Fruit fly (Drosophila melanogaster) whole organism, embryonic: ENCODE data around the gene Gr64a.

Source experiments
- CG10462 ChIP-seq: fragments of 200-800 bp; sonication (Bioruptor generic); optimal IDR thresholded peaks from 2 replicates; lab custom pipeline; 2016; ENCODE audit warnings: missing biosample characterization, missing genetic modification characterization
- CG11456 ChIP-seq: fragments of 200-800 bp; sonication (Bioruptor generic); IDR thresholded peaks from 3 replicates; pipeline ENCODE4 v1.3.6; 2022; ENCODE audit warnings: missing biosample characterization, missing genetic modification characterization
- CG12744 ChIP-seq: fragments of 200-800 bp; sonication (Bioruptor generic); optimal IDR thresholded peaks from 2 replicates; lab custom pipeline; 2016; ENCODE audit warnings: missing biosample characterization, missing genetic modification characterization
- CG31224 ChIP-seq: fragments of 200-800 bp; sonication (Bioruptor generic); IDR thresholded peaks from 2 replicates; pipeline ENCODE4 v1.3.6; 2022; ENCODE audit warnings: missing biosample characterization, missing genetic modification characterization
- CG31441 ChIP-seq: fragments of 200-800 bp; sonication (Bioruptor generic); IDR thresholded peaks from 2 replicates; pipeline ENCODE4 v1.3.6; 2022; ENCODE audit warnings: missing biosample characterization, missing genetic modification characterization
- CG33213 ChIP-seq: fragments of 200-800 bp; sonication (Bioruptor generic); optimal IDR thresholded peaks from 3 replicates; lab custom pipeline; 2016; ENCODE audit warnings: missing biosample characterization, missing genetic modification characterization
- CG34376 ChIP-seq: fragments of 200-800 bp; sonication (Bioruptor generic); optimal IDR thresholded peaks from 2 replicates; lab custom pipeline; 2018; ENCODE audit warnings: missing biosample characterization, mild to moderate bottlenecking, missing genetic modification characterization
- CG4730 ChIP-seq: fragments of 200-800 bp; sonication (Bioruptor generic); IDR thresholded peaks from 2 replicates; pipeline ENCODE4 v1.3.6; 2022; ENCODE audit warnings: missing biosample characterization, missing genetic modification characterization
- CG7271 ChIP-seq: fragments of 200-800 bp; sonication (Bioruptor generic); optimal IDR thresholded peaks from 2 replicates; lab custom pipeline; 2018; ENCODE audit warnings: missing biosample characterization, mild to moderate bottlenecking, missing genetic modification characterization, moderate library complexity
- GATAe ChIP-seq: fragments of 200-800 bp; sonication (Bioruptor generic); conservative IDR thresholded peaks from 2 replicates; pipeline ENCODE4 v1.3.6; 2022; ENCODE audit warnings: missing biosample characterization, missing genetic modification characterization
- Hey ChIP-seq: fragments of 200-800 bp; sonication (Bioruptor generic); optimal IDR thresholded peaks from 3 replicates; lab custom pipeline; 2018; ENCODE audit warnings: missing biosample characterization, mild to moderate bottlenecking, missing genetic modification characterization
- NK7.1 ChIP-seq: fragments of 200-800 bp; sonication (Bioruptor generic); optimal IDR thresholded peaks from 3 replicates; lab custom pipeline; 2016; ENCODE audit warnings: missing biosample characterization, missing genetic modification characterization
- Oaz ChIP-seq: fragments of 200-800 bp; sonication (Bioruptor generic); IDR thresholded peaks from 2 replicates; pipeline ENCODE4 v1.3.6; 2022; ENCODE audit warnings: missing biosample characterization, missing genetic modification characterization
- Oli ChIP-seq: fragments of 200-800 bp; sonication (Bioruptor generic); optimal IDR thresholded peaks from 2 replicates; lab custom pipeline; 2018; ENCODE audit warnings: missing biosample characterization, mild to moderate bottlenecking, missing genetic modification characterization, moderate library complexity
- PHDP ChIP-seq: fragments of 200-800 bp; sonication (Bioruptor generic); optimal IDR thresholded peaks from 3 replicates; lab custom pipeline; 2018; ENCODE audit warnings: missing biosample characterization, mild to moderate bottlenecking, missing genetic modification characterization, moderate library complexity
- Ptx1 ChIP-seq: fragments of 200-800 bp; sonication (Bioruptor generic); IDR thresholded peaks from 2 replicates; pipeline ENCODE4 v1.3.6; 2022; ENCODE audit warnings: missing biosample characterization, missing genetic modification characterization
- Tbp ChIP-seq: fragments of >200 bp; optimal IDR thresholded peaks from 2 replicates; lab custom pipeline; 2018; ENCODE audit warnings: missing biosample characterization, missing genetic modification characterization
- abd-A ChIP-seq: fragments of 200-800 bp; sonication (Bioruptor generic); optimal IDR thresholded peaks from 3 replicates; lab custom pipeline; 2019; ENCODE audit warnings: missing biosample characterization, mild to moderate bottlenecking, missing genetic modification characterization, moderate library complexity
- caup ChIP-seq: fragments of 200-800 bp; sonication (Bioruptor generic); optimal IDR thresholded peaks from 3 replicates; lab custom pipeline; 2017; ENCODE audit warnings: missing biosample characterization, mild to moderate bottlenecking, missing genetic modification characterization, moderate library complexity; ENCODE audit not compliant: severe bottlenecking
- cg ChIP-seq: fragments of 200-800 bp; sonication (Bioruptor generic); optimal IDR thresholded peaks from 3 replicates; lab custom pipeline; 2019; ENCODE audit warnings: missing biosample characterization, mild to moderate bottlenecking, missing genetic modification characterization, moderate library complexity
- chn ChIP-seq: fragments of 200-800 bp; sonication (Bioruptor generic); optimal IDR thresholded peaks from 2 replicates; lab custom pipeline; 2016; ENCODE audit warnings: missing biosample characterization, missing genetic modification characterization
- crol ChIP-seq: fragments of 200-800 bp; sonication (Bioruptor generic); IDR thresholded peaks from 2 replicates; pipeline ENCODE4 v1.3.6; 2022; ENCODE audit warnings: missing biosample characterization, missing genetic modification characterization
- esg ChIP-seq: fragments of 200-800 bp; sonication (Bioruptor generic); conservative IDR thresholded peaks from 2 replicates; pipeline ENCODE4 v1.3.6; 2022; ENCODE audit warnings: missing biosample characterization, missing genetic modification characterization
- gsb-n ChIP-seq: fragments of 200-800 bp; sonication (Bioruptor generic); optimal IDR thresholded peaks from 3 replicates; lab custom pipeline; 2018; ENCODE audit warnings: missing biosample characterization, mild to moderate bottlenecking, missing genetic modification characterization
- inv ChIP-seq: fragments of 200-800 bp; sonication (Bioruptor generic); IDR thresholded peaks from 2 replicates; pipeline ENCODE4 v1.3.6; 2022; ENCODE audit warnings: missing biosample characterization, missing genetic modification characterization; ENCODE audit not compliant: partially characterized antibody
- kni ChIP-seq: fragments of 200-800 bp; sonication (Bioruptor generic); optimal IDR thresholded peaks from 3 replicates; lab custom pipeline; 2017; ENCODE audit warnings: mild to moderate bottlenecking, missing biosample characterization, missing genetic modification reagents, missing genetic modification characterization
- lola ChIP-seq, 3 experiments: fragments of >200 bp in 2 of 3; fragments of 200-800 bp in 1 of 3; sonication (Bioruptor generic) in 1 of 3; optimal IDR thresholded peaks; 2 replicates each; lab custom pipeline; 2017 to 2019; ENCODE audit warnings: missing biosample characterization in 3 of 3, missing genetic modification characterization in 3 of 3, mild to moderate bottlenecking in 1 of 3, moderate library complexity in 1 of 3
- lov ChIP-seq, 2 experiments: fragments of 200-800 bp in 1 of 2; fragments of >200 bp in 1 of 2; sonication (Bioruptor generic) in 1 of 2; IDR thresholded peaks in 1 of 2; optimal IDR thresholded peaks in 1 of 2; 2 replicates in 1 of 2; 3 replicates in 1 of 2; pipeline versions ENCODE4 v1.3.6 to Lab custom; 2017 to 2022; ENCODE audit warnings: missing biosample characterization in 1 of 2, missing genetic modification characterization in 1 of 2
- mirr ChIP-seq: fragments of 200-800 bp; sonication (Bioruptor generic); optimal IDR thresholded peaks from 3 replicates; lab custom pipeline; 2018; ENCODE audit warnings: missing biosample characterization, mild to moderate bottlenecking, missing genetic modification characterization
- nau ChIP-seq: fragments of 200-800 bp; sonication (Bioruptor generic); optimal IDR thresholded peaks from 3 replicates; lab custom pipeline; 2017; ENCODE audit warnings: missing biosample characterization, mild to moderate bottlenecking, missing genetic modification characterization, missing genetic modification reagents
- nerfin-1 ChIP-seq: fragments of 200-800 bp; sonication (Bioruptor generic); optimal IDR thresholded peaks from 3 replicates; lab custom pipeline; 2019; ENCODE audit warnings: missing biosample characterization, mild to moderate bottlenecking, missing genetic modification characterization, moderate library complexity
- oc ChIP-seq: fragments of 200-800 bp; sonication (Bioruptor generic); optimal IDR thresholded peaks from 2 replicates; lab custom pipeline; 2018; ENCODE audit warnings: missing biosample characterization, mild to moderate bottlenecking, missing genetic modification characterization, moderate library complexity
- peb ChIP-seq: fragments of 200-800 bp; sonication (Bioruptor generic); IDR thresholded peaks from 2 replicates; pipeline ENCODE4 v1.3.6; 2022; ENCODE audit warnings: missing biosample characterization, missing genetic modification characterization
- phol ChIP-seq: fragments of 200-800 bp; sonication (Bioruptor generic); optimal IDR thresholded peaks from 3 replicates; lab custom pipeline; 2018; ENCODE audit warnings: missing biosample characterization, mild to moderate bottlenecking, missing genetic modification characterization, moderate library complexity
- pros ChIP-seq: fragments of 200-800 bp; sonication (Bioruptor generic); optimal IDR thresholded peaks from 3 replicates; lab custom pipeline; 2019; ENCODE audit warnings: missing biosample characterization, mild to moderate bottlenecking, missing genetic modification characterization, moderate library complexity
- run ChIP-seq: fragments of 200-800 bp; sonication (Bioruptor generic); optimal IDR thresholded peaks from 3 replicates; lab custom pipeline; 2018; ENCODE audit warnings: missing biosample characterization, mild to moderate bottlenecking, missing genetic modification characterization
- sd ChIP-seq: fragments of 200-800 bp; sonication (Bioruptor generic); optimal IDR thresholded peaks from 3 replicates; lab custom pipeline; 2018; ENCODE audit warnings: missing biosample characterization, mild to moderate bottlenecking, missing genetic modification characterization, moderate library complexity
- seq ChIP-seq: fragments of 200-800 bp; sonication (Bioruptor generic); IDR thresholded peaks from 2 replicates; pipeline ENCODE4 v1.3.6; 2022; ENCODE audit warnings: missing biosample characterization, missing genetic modification characterization
- sima ChIP-seq: fragments of 200-800 bp; sonication (Bioruptor generic); optimal IDR thresholded peaks from 2 replicates; lab custom pipeline; 2016; ENCODE audit warnings: missing biosample characterization, missing genetic modification characterization
- sqz ChIP-seq: fragments of 200-800 bp; sonication (Bioruptor generic); optimal IDR thresholded peaks from 3 replicates; lab custom pipeline; 2018; ENCODE audit warnings: missing biosample characterization, mild to moderate bottlenecking, missing genetic modification characterization
- sr ChIP-seq: fragments of 200-800 bp; sonication (Bioruptor generic); IDR thresholded peaks from 3 replicates; pipeline ENCODE4 v1.3.6; 2022; ENCODE audit warnings: missing biosample characterization, missing genetic modification characterization
- tna ChIP-seq: fragments of 200-800 bp; sonication (Bioruptor generic); IDR thresholded peaks from 2 replicates; pipeline ENCODE4 v1.3.6; 2022; ENCODE audit warnings: missing biosample characterization, missing genetic modification characterization; ENCODE audit not compliant: partially characterized antibody
- unpg ChIP-seq: fragments of 200-800 bp; sonication (Bioruptor generic); optimal IDR thresholded peaks from 3 replicates; lab custom pipeline; 2018; ENCODE audit warnings: missing biosample characterization, mild to moderate bottlenecking, missing genetic modification characterization, moderate library complexity
- yki ChIP-seq: fragments of >200 bp; optimal IDR thresholded peaks from 3 replicates; lab custom pipeline; 2018

Gr64a gene

DNA sequence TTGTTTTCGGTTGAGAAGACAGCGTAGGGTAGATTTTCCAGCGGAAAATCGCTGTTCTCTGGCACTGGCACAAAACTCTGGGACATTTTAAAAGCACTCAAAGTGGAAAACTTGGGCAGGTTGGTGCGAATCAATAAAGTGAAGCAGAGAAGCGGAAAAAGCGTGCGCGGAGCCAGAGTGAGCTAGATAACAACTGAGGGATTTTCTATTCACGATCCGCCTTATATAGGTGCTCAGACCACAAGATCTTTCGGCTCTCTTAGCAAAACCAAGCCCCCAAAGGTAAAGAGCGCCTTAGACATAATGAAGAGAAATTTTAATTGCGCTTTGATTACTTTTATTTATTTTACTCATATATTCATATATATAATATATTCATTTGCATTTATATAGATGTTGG is 47.2 kb downstream of the Gr64a start, which contains the start of gene Faa (continued):
- no peak for TF ChIP-seq tna (GFP tag; lab: Robert Waterston, UW)
- no peak for TF ChIP-seq nau
- TF ChIP-seq peb: no peak
- no peak for TF ChIP-seq CG33213 (GFP tag; lab: Kevin White, UChicago)

DNA sequence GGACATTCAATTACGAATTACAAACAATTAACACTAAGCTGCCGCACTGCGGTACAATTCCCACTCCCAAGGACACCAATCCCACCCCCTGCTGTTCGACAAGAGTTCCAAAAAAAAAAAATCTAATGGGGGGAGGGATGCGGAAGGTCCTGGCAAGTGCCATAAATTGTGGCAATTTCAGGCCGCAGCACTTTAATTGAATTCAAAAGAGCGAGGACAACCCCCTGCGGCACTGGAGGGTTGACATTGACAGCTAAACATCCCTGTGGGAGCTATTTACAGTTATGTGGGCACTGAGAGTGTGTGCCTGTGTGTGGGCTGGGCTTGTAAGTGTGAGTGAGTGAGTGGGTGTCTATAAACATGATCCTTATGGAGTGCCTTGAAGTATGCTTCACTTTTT is 50.3 kb downstream of the Gr64a start:
- TF ChIP-seq sd (tag; lab: Kevin White, UChicago) (peak; percentile 2), run (tag; lab: Kevin White, UChicago) (peak; percentile 77), sr (GFP tag; lab: Robert Waterston, UW) (0 out of 3 replicates have a peak, but pooled peaks have one; percentile 25), Oli (no peak), CG4730 (GFP tag; lab: Robert Waterston, UW) (no peak), lola (GFP tag; optimal IDR thresholded peaks at IDR 0.05; lab: Kevin White, UChicago) (no peak), chn (GFP tag; lab: Kevin White, UChicago) (no peak), cg (GFP tag; lab: Kevin White, UChicago) (peak; percentile 5), CG12744 (GFP tag; lab: Kevin White, UChicago) (no peak), caup (GFP tag; lab: Kevin White, UChicago) (no peak), CG10462 (no peak), Ptx1 (GFP tag; lab: Robert Waterston, UW) (no peak), seq (GFP tag; lab: Robert Waterston, UW) (peak; percentile 39; the same call in 1 of the 2 replicates), PHDP (tag; lab: Kevin White, UChicago) (no peak), GATAe (GFP tag; lab: Robert Waterston, UW) (no peak), abd-A (peak; percentile 94), CG7271 (tag; lab: Kevin White, UChicago) (no peak), crol (GFP tag; lab: Robert Waterston, UW) (0 out of 2 replicates have a peak, but pooled peaks have one; percentile 25), phol (tag; lab: Kevin White, UChicago) (no peak), esg (GFP tag; lab: Robert Waterston, UW) (no peak), sima (no peak), CG11456 (GFP tag; lab: Robert Waterston, UW) (0 out of 3 replicates have a peak, but pooled peaks have one; percentile 35), kni (GFP tag; lab: Kevin White, UChicago) (peak; percentile 11), Tbp (GFP tag; lab: Kevin White, UChicago) (no peak), lov (optimal IDR thresholded peaks at IDR 0.05; lab: Kevin White, UChicago) (no peak), lov (GFP tag; IDR thresholded peaks at IDR 0.05; lab: Robert Waterston, UW) (0 out of 3 replicates have a peak, but pooled peaks have one; percentile 10), unpg (no peak), inv (GFP tag; lab: Robert Waterston, UW) (no peak), Oaz (GFP tag; lab: Robert Waterston, UW) (peak; percentile 30; the same call in 1 of the 2 replicates), sqz (GFP tag; lab: Kevin White, UChicago) (peak; percentile 85), nerfin-1 (peak; percentile 65), CG34376 (GFP tag; lab: Kevin White, UChicago) (no peak), CG31441 (GFP tag; lab: Robert Waterston, UW) (no peak), CG31224 (GFP tag; lab: Robert Waterston, UW) (no peak), gsb-n (tag; lab: Kevin White, UChicago) (no peak), yki (lab: Kevin White, UChicago) (no peak), mirr (GFP tag; lab: Kevin White, UChicago) (peak; percentile 49), oc (peak; percentile 40), Hey (tag; lab: Kevin White, UChicago) (peak; percentile 88), NK7.1 (no peak), pros (GFP tag; lab: Kevin White, UChicago) (peak; percentile 83)
- TF ChIP-seq, all 482 proteins: peak for 17
